Worm (Caenorhabditis elegans) whole organism, late embryonic: ENCODE results near the gene nas-13.
A peak's percentile ranks its signal among the peaks of the same experiment; 100 is the strongest.

ENCODE experiments used
- C38D4.7 ChIP-seq: fragments of 200-800 bp; sonication (Bioruptor generic); optimal IDR thresholded peaks from 2 replicates; lab custom pipeline; 2018; ENCODE audit warnings: mild to moderate bottlenecking, missing genetic modification characterization, moderate library complexity, missing compliant biosample characterization
- K02D7.2 ChIP-seq: sonication (generic microtip); optimal IDR thresholded peaks from 2 replicates; lab custom pipeline; 2017; ENCODE audit warnings: mild to moderate bottlenecking, missing genetic modification characterization, missing compliant biosample characterization
- T23F11.4 ChIP-seq: fragments of 200-800 bp; sonication (Bioruptor generic); optimal IDR thresholded peaks from 2 replicates; lab custom pipeline; 2018; ENCODE audit warnings: mild to moderate bottlenecking, missing genetic modification characterization, missing compliant biosample characterization
- ahr-1 ChIP-seq: sonication (generic microtip); optimal IDR thresholded peaks from 2 replicates; lab custom pipeline; 2016; ENCODE audit warnings: missing genetic modification characterization, missing compliant biosample characterization
- ama-1 ChIP-seq: fragments of 150-350 bp; optimal IDR thresholded peaks from 2 replicates; lab custom pipeline; 2014
- ceh-18 ChIP-seq: sonication (generic microtip); optimal IDR thresholded peaks from 2 replicates; lab custom pipeline; 2016; ENCODE audit warnings: missing genetic modification characterization, missing compliant biosample characterization
- ceh-2 ChIP-seq: sonication (generic microtip); optimal IDR thresholded peaks from 2 replicates; lab custom pipeline; 2016; ENCODE audit warnings: missing genotype, missing genetic modification characterization, missing compliant biosample characterization
- ceh-22 ChIP-seq: sonication (generic microtip); optimal IDR thresholded peaks from 2 replicates; lab custom pipeline; 2017; ENCODE audit warnings: missing biosample characterization, missing genetic modification characterization
- ceh-30 ChIP-seq: fragments of 150-350 bp; optimal IDR thresholded peaks from 2 replicates; lab custom pipeline; 2014; ENCODE audit warnings: missing biosample characterization, missing genetic modification characterization
- ceh-48 ChIP-seq: sonication (generic microtip); optimal IDR thresholded peaks from 2 replicates; lab custom pipeline; 2016; ENCODE audit warnings: missing genetic modification characterization, inconsistent platforms, missing compliant biosample characterization
- elt-2 ChIP-seq: sonication (generic microtip); optimal IDR thresholded peaks from 2 replicates; lab custom pipeline; 2016; ENCODE audit warnings: missing genetic modification reagents, missing genetic modification characterization, missing compliant biosample characterization
- hlh-15 ChIP-seq: sonication (generic microtip); optimal IDR thresholded peaks from 2 replicates; lab custom pipeline; 2016; ENCODE audit warnings: missing genetic modification characterization, missing compliant biosample characterization
- hlh-6 ChIP-seq: sonication (generic microtip); optimal IDR thresholded peaks from 2 replicates; lab custom pipeline; 2016; ENCODE audit warnings: missing genotype, missing genetic modification characterization, missing compliant biosample characterization
- lin-11 ChIP-seq: fragments of 200-800 bp; sonication (Bioruptor generic); optimal IDR thresholded peaks from 2 replicates; lab custom pipeline; 2018; ENCODE audit warnings: mild to moderate bottlenecking, missing genetic modification characterization, missing compliant biosample characterization
- nfya-1 ChIP-seq: sonication (generic microtip); optimal IDR thresholded peaks from 2 replicates; lab custom pipeline; 2017; ENCODE audit warnings: missing genetic modification characterization, mild to moderate bottlenecking, missing compliant biosample characterization, antibody characterized with exemption, moderate library complexity
- nhr-11 ChIP-seq: fragments of 150-350 bp; optimal IDR thresholded peaks from 2 replicates; lab custom pipeline; 2014; ENCODE audit warnings: missing biosample characterization, missing genetic modification characterization
- nhr-232 ChIP-seq: sonication (generic microtip); optimal IDR thresholded peaks from 2 replicates; lab custom pipeline; 2016; ENCODE audit warnings: missing genetic modification characterization, missing compliant biosample characterization
- odd-2 ChIP-seq: sonication (generic microtip); optimal IDR thresholded peaks from 2 replicates; lab custom pipeline; 2017; ENCODE audit warnings: antibody characterized with exemption, mild to moderate bottlenecking, missing genetic modification characterization, missing compliant biosample characterization
- pha-2 ChIP-seq: sonication (generic microtip); optimal IDR thresholded peaks from 2 replicates; lab custom pipeline; 2017; ENCODE audit warnings: mild to moderate bottlenecking, missing genetic modification characterization, missing compliant biosample characterization
- pqm-1 ChIP-seq: sonication (generic microtip); optimal IDR thresholded peaks from 2 replicates; lab custom pipeline; 2016; ENCODE audit warnings: missing genetic modification characterization, missing compliant biosample characterization
- ref-2 ChIP-seq: sonication (generic microtip); optimal IDR thresholded peaks from 2 replicates; lab custom pipeline; 2016; ENCODE audit warnings: missing genetic modification characterization, missing compliant biosample characterization
- rnt-1 ChIP-seq: sonication (generic microtip); optimal IDR thresholded peaks from 2 replicates; lab custom pipeline; 2016; ENCODE audit warnings: missing genetic modification characterization, missing compliant biosample characterization
- tbx-2 ChIP-seq: sonication (generic microtip); optimal IDR thresholded peaks from 2 replicates; lab custom pipeline; 2016; ENCODE audit warnings: missing genetic modification characterization, missing compliant biosample characterization
- unc-3 ChIP-seq, 2 experiments: fragments of 200-800 bp in 1 of 2; sonication (Bioruptor generic) in 1 of 2; sonication (generic microtip) in 1 of 2; conservative IDR thresholded peaks in 1 of 2; optimal IDR thresholded peaks in 1 of 2; 2 replicates each; pipeline versions ENCODE4 v1.3.6 to Lab custom; 2016 to 2022; ENCODE audit warnings: missing compliant biosample characterization in 2 of 2, missing genetic modification characterization in 2 of 2, missing genetic modification reagents in 1 of 2
- unc-42 ChIP-seq: sonication (generic microtip); optimal IDR thresholded peaks from 2 replicates; lab custom pipeline; 2016; ENCODE audit warnings: missing genotype, missing genetic modification characterization, missing compliant biosample characterization

nas-13 gene

ce11 chrX:15380437-15380836, 47.6 kb downstream of the nas-13 start:
- TF ChIP-seq ceh-48 (tag; lab: Kevin White, UChicago) (no peak), rnt-1 (tag; lab: Kevin White, UChicago) (peak; percentile 14), ceh-18 (tag; lab: Kevin White, UChicago) (peak; percentile 29)

ce11 chrX:15379882-15380281, 48.2 kb downstream of the nas-13 start:
- TF ChIP-seq hlh-6 (tag; lab: Kevin White, UChicago) (no peak), K02D7.2 (tag; lab: Kevin White, UChicago) (no peak), unc-3 (GFP tag; conservative IDR thresholded peaks at IDR 0.05; lab: Robert Waterston, UW) (no peak), unc-3 (tag; optimal IDR thresholded peaks at IDR 0.05; lab: Kevin White, UChicago) (no peak), ceh-2 (tag; lab: Kevin White, UChicago) (no peak), ama-1 (lab: Kevin White, UChicago) (no peak), ahr-1 (tag; lab: Kevin White, UChicago) (no peak), ceh-30 (tag; lab: Kevin White, UChicago) (no peak), nhr-232 (tag; lab: Kevin White, UChicago) (no peak), ceh-22 (tag; lab: Kevin White, UChicago) (no peak), unc-42 (tag; lab: Kevin White, UChicago) (no peak), nhr-11 (tag; lab: Kevin White, UChicago) (no peak)

ce11 chrX:15377724-15378123, 50.3 kb downstream of the nas-13 start, which contains the start of gene svh-5:
Gene svh-5 (minus strand): TSS chrX:15377824.
- TF ChIP-seq lin-11, result no peak
- peak; percentile 19 for TF ChIP-seq odd-2 (tag; lab: Kevin White, UChicago)

- TF ChIP-seq C38D4.7 (GFP tag; lab: Kevin White, UChicago) (no peak), hlh-15 (no peak), nfya-1 (peak; percentile 19), tbx-2 (tag; lab: Kevin White, UChicago) (peak; percentile 24), elt-2 (tag; lab: Kevin White, UChicago) (peak; percentile 9), unc-3 (GFP tag; conservative IDR thresholded peaks at IDR 0.05; lab: Robert Waterston, UW) (no peak), unc-3 (tag; optimal IDR thresholded peaks at IDR 0.05; lab: Kevin White, UChicago) (no peak), pha-2 (tag; lab: Kevin White, UChicago) (no peak), ref-2 (tag; lab: Kevin White, UChicago) (peak; percentile 50)
Measured at ce11 chrX:15376580-15376979, 51.5 kb downstream of the nas-13 start.

ce11 chrX:15375299-15375698, 52.8 kb downstream of the nas-13 start:
- no peak for TF ChIP-seq pqm-1 (tag; lab: Kevin White, UChicago)
- TF ChIP-seq elt-2 (tag; lab: Kevin White, UChicago), result peak; percentile 12
- TF ChIP-seq T23F11.4 (GFP tag; lab: Kevin White, UChicago), result no peak
- TF ChIP-seq, all 69 proteins: peak for 1
